Worm (Caenorhabditis elegans) whole organism, midembryonic: Measurements from ENCODE around the gene R160.4.

ENCODE experiments used
- cog-1 ChIP-seq: sonication (generic microtip); optimal IDR thresholded peaks from 2 replicates; lab custom pipeline; 2016; ENCODE audit warnings: missing genetic modification characterization, missing compliant biosample characterization
- flt-1 ChIP-seq: fragments of 200-800 bp; sonication (Bioruptor generic); IDR thresholded peaks from 2 replicates; pipeline ENCODE4 v1.3.6; 2022; ENCODE audit warnings: missing genetic modification characterization, missing compliant biosample characterization
- med-1 ChIP-seq: sonication (generic microtip); optimal IDR thresholded peaks from 2 replicates; lab custom pipeline; 2017; ENCODE audit warnings: missing genetic modification characterization, mild to moderate bottlenecking, missing compliant biosample characterization, antibody characterized with exemption, missing genetic modification reagents; ENCODE audit not compliant: insufficient read depth
- ref-1 ChIP-seq: fragments of 200-800 bp; sonication (Bioruptor generic); conservative IDR thresholded peaks from 2 replicates; pipeline ENCODE4 v1.3.6; 2022; ENCODE audit warnings: missing genetic modification reagents, missing genetic modification characterization, missing compliant biosample characterization
- tab-1 ChIP-seq: fragments of 200-800 bp; sonication (Bioruptor generic); IDR thresholded peaks from 2 replicates; pipeline ENCODE4 v1.3.6; 2022; ENCODE audit warnings: missing genetic modification characterization, missing compliant biosample characterization

DNA sequence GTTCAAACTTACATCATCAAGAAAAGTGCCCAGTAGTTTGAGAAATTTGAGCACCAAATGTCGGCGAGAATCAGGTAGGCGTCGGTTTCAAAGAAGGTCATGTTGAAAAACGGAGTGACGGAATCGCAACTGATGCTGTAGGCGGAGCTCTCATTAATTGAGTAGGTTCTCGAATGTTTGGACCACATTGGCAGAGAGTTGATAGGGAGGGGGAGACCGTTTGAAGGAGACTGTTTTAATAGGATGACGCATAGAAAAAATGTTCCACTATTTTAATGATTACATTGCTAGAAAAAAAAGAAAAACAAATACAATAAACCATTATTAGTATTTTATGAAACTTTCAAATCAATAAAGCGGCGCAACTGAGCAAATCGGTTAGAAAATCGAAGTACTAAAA, 5.5 kb downstream of the R160.4 start, which contains the start of gene F14H12.17:
- TF ChIP-seq ref-1 (GFP tag; lab: Robert Waterston, UW) (no peak), tab-1 (GFP tag; lab: Robert Waterston, UW) (no peak), cog-1 (tag; lab: Kevin White, UChicago) (no peak), flt-1 (no peak), med-1 (GFP tag; lab: Kevin White, UChicago) (no peak)
